Worm (Caenorhabditis elegans): ENCODE measurements around the gene chmp-7.

- TF ChIP-seq nfya-1 (tag; optimal IDR thresholded peaks at IDR 0.05; ENCODE audit: insufficient read depth) (no peak), elt-3 (tag; optimal IDR thresholded peaks at IDR 0.05) (no peak), snpc-4 (tag; optimal IDR thresholded peaks at IDR 0.05) (no peak), daf-12 (tag; optimal IDR thresholded peaks at IDR 0.05) (no peak), pha-4 (tag; optimal IDR thresholded peaks at IDR 0.05) (no peak), sea-2 (GFP tag; optimal IDR thresholded peaks at IDR 0.05) (no peak), fkh-10 (GFP tag; optimal IDR thresholded peaks at IDR 0.05) (no peak), unc-62 (GFP tag; optimal IDR thresholded peaks at IDR 0.05) (no peak)
Observed at ce11 chrII:9083093-9083492, 28.3 kb downstream of the chmp-7 start, which contains the start of gene sysm-1.
